Worm (Caenorhabditis elegans) whole organism, L3 larva: ENCODE measurements around the gene ZK1248.17.

Experiments used
- R02D3.7 ChIP-seq: fragments of 150-350 bp; optimal IDR thresholded peaks from 2 replicates; lab custom pipeline; 2014; ENCODE audit warnings: missing biosample characterization, missing genetic modification characterization
- ZK546.5 ChIP-seq: sonication (generic microtip); optimal IDR thresholded peaks from 2 replicates; lab custom pipeline; 2017; ENCODE audit warnings: missing biosample characterization, missing genetic modification characterization
- fos-1 ChIP-seq: fragments of 150-350 bp; optimal IDR thresholded peaks from 2 replicates; lab custom pipeline; 2014; ENCODE audit warnings: missing biosample characterization, missing genetic modification characterization
- lin-15B ChIP-seq: fragments of 150-350 bp; optimal IDR thresholded peaks from 2 replicates; lab custom pipeline; 2014; ENCODE audit warnings: missing biosample characterization, missing genetic modification characterization
- mdl-1 ChIP-seq: fragments of 150-350 bp; optimal IDR thresholded peaks from 2 replicates; lab custom pipeline; 2014; ENCODE audit warnings: missing biosample characterization, missing genetic modification characterization
- nhr-25 ChIP-seq: sonication (generic microtip); optimal IDR thresholded peaks from 2 replicates; lab custom pipeline; 2017; ENCODE audit warnings: missing biosample characterization, missing genetic modification characterization
- nhr-76 ChIP-seq: fragments of 150-350 bp; sonication (generic microtip); optimal IDR thresholded peaks from 5 replicates; lab custom pipeline; 2014; ENCODE audit warnings: missing biosample characterization, missing genetic modification characterization
- nhr-77 ChIP-seq: fragments of 150-350 bp; optimal IDR thresholded peaks from 2 replicates; lab custom pipeline; 2014; ENCODE audit warnings: missing biosample characterization, missing genetic modification characterization
- skn-1 ChIP-seq: fragments of 150-350 bp; optimal IDR thresholded peaks from 2 replicates; lab custom pipeline; 2014; ENCODE audit warnings: missing biosample characterization, missing genetic modification characterization
- snpc-4 ChIP-seq: fragments of 150-350 bp; optimal IDR thresholded peaks from 2 replicates; lab custom pipeline; 2014; ENCODE audit warnings: missing biosample characterization, missing genetic modification characterization
- unc-39 ChIP-seq: sonication (generic microtip); optimal IDR thresholded peaks from 4 replicates; lab custom pipeline; 2017; ENCODE audit warnings: missing biosample characterization, missing genetic modification characterization
- unc-62 ChIP-seq: fragments of 150-350 bp; sonication (generic microtip); optimal IDR thresholded peaks from 4 replicates; lab custom pipeline; 2014; ENCODE audit warnings: missing biosample characterization, missing genetic modification reagents, missing genetic modification characterization

DNA sequence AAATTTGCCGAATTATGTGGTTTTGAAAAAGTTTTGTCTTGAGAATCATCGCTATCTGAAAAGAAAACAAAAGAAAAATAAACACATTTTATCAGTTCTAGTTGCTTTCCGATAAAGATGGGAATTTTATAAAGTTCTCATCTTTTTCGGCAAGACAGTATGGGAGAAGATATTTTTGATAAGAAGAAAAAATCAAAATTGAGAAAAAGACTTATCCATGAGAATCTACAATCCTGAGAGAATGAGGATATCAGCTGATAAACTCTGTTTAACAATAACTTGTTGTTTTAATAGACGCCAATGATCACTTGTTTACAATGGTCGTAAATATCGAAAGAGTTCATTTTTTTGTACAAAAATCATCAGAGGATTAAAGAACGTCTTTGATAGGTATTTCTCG is 30.7 kb upstream of the ZK1248.17 start, which contains the start of gene F55C12.6:
- TF ChIP-seq skn-1 (tag; lab: Kevin White, UChicago) (no peak), unc-62 (no peak), R02D3.7 (tag; lab: Kevin White, UChicago) (no peak), snpc-4 (tag; lab: Kevin White, UChicago) (no peak), mdl-1 (no peak), fos-1 (tag; lab: Kevin White, UChicago) (no peak), unc-39 (tag; lab: Kevin White, UChicago) (no peak), lin-15B (tag; lab: Kevin White, UChicago) (no peak), nhr-25 (tag; lab: Kevin White, UChicago) (no peak), ZK546.5 (no peak), nhr-76 (tag; lab: Kevin White, UChicago) (no peak), nhr-77 (tag; lab: Kevin White, UChicago) (no peak)
